Worm (Caenorhabditis elegans): ENCODE data around the gene skr-9.

ce11 chrIV:17191791-17192190, 28.4 kb downstream of the skr-9 start, which contains the start of gene flp-17:
- TF ChIP-seq ztf-29 (GFP tag; IDR thresholded peaks at IDR 0.05) (no peak), flt-1 (GFP tag; IDR thresholded peaks at IDR 0.05) (no peak), tab-1 (GFP tag; IDR thresholded peaks at IDR 0.05) (no peak), ztf-23 (GFP tag; IDR thresholded peaks at IDR 0.05) (no peak)
